Fruit fly (Drosophila melanogaster): Measurements from ENCODE around the gene spri.

Gene spri

dm6 chrX:10546034-10546433, 39.2 kb downstream of the spri start:
- TF ChIP-seq Eip78C (GFP tag) = peak; percentile 8
- no peak for TF ChIP-seq svp (GFP tag)

dm6 chrX:10544287-10544686, 40.9 kb downstream of the spri start:
- TF ChIP-seq CG7368 (GFP tag; optimal IDR thresholded peaks at IDR 0.05) (no peak), CG16779 (tag; optimal IDR thresholded peaks at IDR 0.05) (no peak), CG8119 (GFP tag; IDR thresholded peaks at IDR 0.05) (no peak), Eip78C (GFP tag) (peak; percentile 7), ss (GFP tag; optimal IDR thresholded peaks at IDR 0.05) (peak in 1 of 2 experiments; percentile 55), Sox15 (GFP tag; optimal IDR thresholded peaks at IDR 0.05) (no peak)

- TF ChIP-seq CG3032 (tag; optimal IDR thresholded peaks at IDR 0.05) (no peak), acj6 (GFP tag; optimal IDR thresholded peaks at IDR 0.05) (no peak), Hr4 (GFP tag; optimal IDR thresholded peaks at IDR 0.05) (peak; percentile 32), CG1621 (tag; optimal IDR thresholded peaks at IDR 0.05) (no peak), CG6163 (GFP tag; IDR thresholded peaks at IDR 0.05) (peak; percentile 54; the same call in 2 of the 3 replicates), Ets96B (tag; optimal IDR thresholded peaks at IDR 0.05) (no peak), CG3919 (GFP tag; optimal IDR thresholded peaks at IDR 0.05) (peak; percentile 12), Met (GFP tag; optimal IDR thresholded peaks at IDR 0.05) (peak; percentile 5), CG32006 (GFP tag; optimal IDR thresholded peaks at IDR 0.05) (peak; percentile 40), OdsH (GFP tag; optimal IDR thresholded peaks at IDR 0.05) (peak; percentile 26), svp (GFP tag) (peak; percentile 47), CG15336 (GFP tag; IDR thresholded peaks at IDR 0.05) (peak; percentile 43), esn (GFP tag; optimal IDR thresholded peaks at IDR 0.05) (peak; percentile 22), achi (GFP tag; optimal IDR thresholded peaks at IDR 0.05) (peak; percentile 22), eg (GFP tag; IDR thresholded peaks at IDR 0.05) (0 out of 3 replicates have a peak, but pooled peaks have one; percentile 22), CG4318 (GFP tag; optimal IDR thresholded peaks at IDR 0.05) (no peak), pdm3 (GFP tag; optimal IDR thresholded peaks at IDR 0.05) (peak; percentile 43), cyc (GFP tag; optimal IDR thresholded peaks at IDR 0.05) (no peak), CG6808 (GFP tag; optimal IDR thresholded peaks at IDR 0.05) (no peak), CG6792 (GFP tag; optimal IDR thresholded peaks at IDR 0.05) (peak; percentile 6), CG8632 (GFP tag; optimal IDR thresholded peaks at IDR 0.05) (peak; percentile 3), fkh (GFP tag; optimal IDR thresholded peaks at IDR 0.05) (peak; percentile 53), spab (GFP tag; optimal IDR thresholded peaks at IDR 0.05) (no peak), CG8119 (GFP tag; IDR thresholded peaks at IDR 0.05) (0 out of 3 replicates have a peak, but pooled peaks have one; percentile 22), CG31627 (GFP tag; optimal IDR thresholded peaks at IDR 0.05) (peak; percentile 8), Sox14 (GFP tag; optimal IDR thresholded peaks at IDR 0.05) (peak; percentile 28), CG10669 (GFP tag; optimal IDR thresholded peaks at IDR 0.05) (peak; percentile 14), Eip78C (GFP tag) (peak; percentile 82), vri (GFP tag; optimal IDR thresholded peaks at IDR 0.05) (no peak), lz (GFP tag; optimal IDR thresholded peaks at IDR 0.05) (peak; percentile 29)
Observed at dm6 chrX:10543303-10543702, 41.9 kb downstream of the spri start.

dm6 chrX:10540463-10540862, 44.8 kb downstream of the spri start:
- TF ChIP-seq svp (GFP tag) (peak; percentile 26), CG3919 (GFP tag; optimal IDR thresholded peaks at IDR 0.05) (no peak), fd59A (GFP tag; optimal IDR thresholded peaks at IDR 0.05) (no peak), Eip78C (GFP tag) (peak; percentile 2), CG31627 (GFP tag; optimal IDR thresholded peaks at IDR 0.05) (no peak)

Data from whole organism, prepupa.